Fruit fly (Drosophila melanogaster): ENCODE measurements around the gene Sk2.

The Sk2 gene

dm6 chr3L:3035769-3036583 lies 10.9 kb upstream of the Sk2 start (continued):
- TF ChIP-seq GATAd (GFP tag; optimal IDR thresholded peaks at IDR 0.05) (no peak), sage (GFP tag; optimal IDR thresholded peaks at IDR 0.05) (no peak), jim (GFP tag; optimal IDR thresholded peaks at IDR 0.05) (no peak), Abd-B (GFP tag; optimal IDR thresholded peaks at IDR 0.05) (no peak), psq (GFP tag; optimal IDR thresholded peaks at IDR 0.05) (peak; percentile 35)

- no peak for TF ChIP-seq jim (GFP tag; optimal IDR thresholded peaks at IDR 0.05)
- TF ChIP-seq CG32264 (GFP tag; optimal IDR thresholded peaks at IDR 0.05): no peak
- TF ChIP-seq Hr83 (GFP tag; optimal IDR thresholded peaks at IDR 0.05; ENCODE audit: poor library complexity, severe bottlenecking): no peak
- TF ChIP-seq Abd-B (GFP tag; optimal IDR thresholded peaks at IDR 0.05): no peak
- TF ChIP-seq CG9705 (GFP tag; optimal IDR thresholded peaks at IDR 0.05): no peak
- peak in 1 of 2 experiments; percentile 59 for TF ChIP-seq foxo (GFP tag; optimal IDR thresholded peaks at IDR 0.05)
- peak; percentile 66 for TF ChIP-seq h (GFP tag; optimal IDR thresholded peaks at IDR 0.05)
- TF ChIP-seq dl (GFP tag; optimal IDR thresholded peaks at IDR 0.05; ENCODE audit: insufficient read depth in 1 of 2, partially characterized antibody in 2 of 2): no peak
- peak; percentile 13 for TF ChIP-seq Jra (GFP tag; optimal IDR thresholded peaks at IDR 0.05)
- TF ChIP-seq ey (GFP tag; optimal IDR thresholded peaks at IDR 0.05): peak; percentile 52
- peak; percentile 47 for TF ChIP-seq Hnf4 (GFP tag; optimal IDR thresholded peaks at IDR 0.05)
- peak; percentile 71 for TF ChIP-seq br (GFP tag; optimal IDR thresholded peaks at IDR 0.05)
- TF ChIP-seq dmrt93B (GFP tag; optimal IDR thresholded peaks at IDR 0.05): no peak
- peak; percentile 2 for TF ChIP-seq Sp1 (GFP tag; optimal IDR thresholded peaks at IDR 0.05)
- TF ChIP-seq brk (GFP tag; optimal IDR thresholded peaks at IDR 0.05): peak; percentile 34
- TF ChIP-seq fru (GFP tag; optimal IDR thresholded peaks at IDR 0.05): peak; percentile 45
- TF ChIP-seq HLH106 (tag; optimal IDR thresholded peaks at IDR 0.05): peak; percentile 9
- TF ChIP-seq sv (GFP tag; optimal IDR thresholded peaks at IDR 0.05): no peak
- no peak for TF ChIP-seq usp (GFP tag; optimal IDR thresholded peaks at IDR 0.05)
- TF ChIP-seq lola (GFP tag; optimal IDR thresholded peaks at IDR 0.05): no peak
- peak; percentile 49 for TF ChIP-seq psq (GFP tag; optimal IDR thresholded peaks at IDR 0.05)
- peak; percentile 60 for TF ChIP-seq OdsH (GFP tag; optimal IDR thresholded peaks at IDR 0.05)
- TF ChIP-seq Rel (GFP tag; optimal IDR thresholded peaks at IDR 0.05): no peak
- TF ChIP-seq Rel (tag; optimal IDR thresholded peaks at IDR 0.05): peak; percentile 19
- peak; percentile 61 for TF ChIP-seq rgr (GFP tag; optimal IDR thresholded peaks at IDR 0.05)
- TF ChIP-seq sage (GFP tag; optimal IDR thresholded peaks at IDR 0.05): no peak
- TF ChIP-seq Mio (GFP tag; optimal IDR thresholded peaks at IDR 0.05): no peak
- TF ChIP-seq woc (GFP tag; optimal IDR thresholded peaks at IDR 0.05): peak; percentile 61
- no peak for TF ChIP-seq Dfd (GFP tag; optimal IDR thresholded peaks at IDR 0.05)
- TF ChIP-seq Vsx2 (GFP tag; optimal IDR thresholded peaks at IDR 0.05; ENCODE audit: partially characterized antibody): no peak
- no peak for TF ChIP-seq Dif (GFP tag; optimal IDR thresholded peaks at IDR 0.05; ENCODE audit: partially characterized antibody)
These were observed 9.8 kb upstream of the Sk2 start for dm6 chr3L:3036951-3037586.

DNA sequence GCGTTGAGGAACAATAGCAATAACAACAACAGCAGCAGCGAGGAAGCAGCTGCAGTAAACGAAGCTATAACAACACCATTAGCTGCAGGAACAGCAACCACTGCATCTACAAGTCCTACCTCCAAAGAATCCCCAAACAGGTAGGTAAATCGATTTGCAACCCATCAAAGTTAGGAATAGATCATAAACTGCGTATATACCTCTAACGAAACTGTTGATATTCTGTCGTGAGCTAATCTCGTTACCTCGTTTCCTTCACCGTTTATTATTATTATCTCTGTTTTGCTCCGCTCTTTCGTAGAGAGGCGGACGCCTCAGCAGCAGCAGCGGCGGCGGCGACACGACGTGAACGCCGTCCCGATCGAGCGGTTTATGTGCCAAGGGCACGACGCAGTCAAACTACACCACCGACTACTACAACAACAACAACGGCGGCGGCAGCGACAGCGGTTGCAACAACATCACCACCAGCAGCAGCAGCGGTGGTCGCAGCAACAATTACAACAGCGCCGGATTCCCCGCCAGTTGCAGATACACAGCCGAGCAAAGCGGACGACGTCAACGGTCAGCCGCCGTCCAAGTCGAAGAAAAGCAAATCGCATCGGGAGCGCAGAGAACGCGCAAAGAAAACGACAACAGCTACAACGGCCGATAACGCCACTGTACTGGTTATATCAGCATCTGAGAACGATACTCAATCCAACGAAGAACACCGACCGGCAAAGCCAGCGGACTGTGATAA lies 8.9 kb upstream of the Sk2 start:
- TF ChIP-seq HLH106 (tag; optimal IDR thresholded peaks at IDR 0.05) (no peak), Dif (GFP tag; optimal IDR thresholded peaks at IDR 0.05; ENCODE audit: partially characterized antibody) (no peak), psq (GFP tag; optimal IDR thresholded peaks at IDR 0.05) (peak; percentile 68), Rel (GFP tag; optimal IDR thresholded peaks at IDR 0.05) (no peak), Rel (tag; optimal IDR thresholded peaks at IDR 0.05) (peak; percentile 98), dl (GFP tag; optimal IDR thresholded peaks at IDR 0.05; ENCODE audit: insufficient read depth in 1 of 2, partially characterized antibody in 2 of 2) (peak in 1 of 2 experiments; percentile 7)
